Worm (Caenorhabditis elegans) whole organism, L2 larva: Measurements from ENCODE around the gene nas-16.

Source experiments
- blmp-1 ChIP-seq: sonication (generic microtip); optimal IDR thresholded peaks from 2 replicates; lab custom pipeline; 2017; ENCODE audit warnings: missing genetic modification characterization, mild to moderate bottlenecking, missing compliant biosample characterization, antibody characterized with exemption, moderate library complexity; ENCODE audit not compliant: insufficient read depth
- egl-27 ChIP-seq: sonication (generic microtip); optimal IDR thresholded peaks from 3 replicates; lab custom pipeline; 2017; ENCODE audit warnings: missing biosample characterization, missing genetic modification reagents, missing genetic modification characterization
- lin-39 ChIP-seq: fragments of 150-350 bp; optimal IDR thresholded peaks from 2 replicates; lab custom pipeline; 2014; ENCODE audit warnings: missing biosample characterization, missing genetic modification reagents, missing genetic modification characterization
- lsy-2 ChIP-seq, 2 experiments: fragments of 150-350 bp in 1 of 2; sonication (generic microtip) in 1 of 2; optimal IDR thresholded peaks; 2 replicates each; lab custom pipeline; 2014 to 2017; ENCODE audit warnings: missing biosample characterization in 2 of 2, missing genetic modification characterization in 2 of 2
- mab-5 ChIP-seq: fragments of 150-350 bp; optimal IDR thresholded peaks from 2 replicates; lab custom pipeline; 2014; ENCODE audit warnings: missing biosample characterization, missing genetic modification characterization
- mbf-1 ChIP-seq: sonication (generic microtip); optimal IDR thresholded peaks from 2 replicates; lab custom pipeline; 2017; ENCODE audit warnings: missing biosample characterization, missing genetic modification characterization
- mdl-1 ChIP-seq, 2 experiments: fragments of 150-350 bp in 1 of 2; sonication (generic microtip) in 1 of 2; optimal IDR thresholded peaks; 2 replicates each; lab custom pipeline; 2017; ENCODE audit warnings: missing biosample characterization in 2 of 2, missing genetic modification characterization in 2 of 2
- nhr-129 ChIP-seq: fragments of 150-350 bp; optimal IDR thresholded peaks from 2 replicates; lab custom pipeline; 2014; ENCODE audit warnings: missing biosample characterization, missing genetic modification characterization
- nhr-25 ChIP-seq: fragments of 150-350 bp; sonication (generic microtip); optimal IDR thresholded peaks from 3 replicates; lab custom pipeline; 2014; ENCODE audit warnings: missing biosample characterization, missing genetic modification characterization
- snpc-4 ChIP-seq: fragments of 150-350 bp; optimal IDR thresholded peaks from 2 replicates; lab custom pipeline; 2014; ENCODE audit warnings: missing biosample characterization, missing genetic modification characterization
- unc-62 ChIP-seq: fragments of 150-350 bp; optimal IDR thresholded peaks from 2 replicates; lab custom pipeline; 2014; ENCODE audit warnings: missing biosample characterization, missing genetic modification reagents, missing genetic modification characterization

ce11 chrV:11407251-11407650, 15.1 kb downstream of the nas-16 start, which contains the start of gene K03B8.6:
- TF ChIP-seq mdl-1 (tag; optimal IDR thresholded peaks at IDR 0.05; lab: Kevin White, UChicago): no peak
- no peak for TF ChIP-seq mbf-1 (tag; lab: Kevin White, UChicago)
- no peak for TF ChIP-seq snpc-4 (tag; lab: Kevin White, UChicago)
- no peak for TF ChIP-seq egl-27 (tag; lab: Kevin White, UChicago)
- no peak for TF ChIP-seq blmp-1
- no peak for TF ChIP-seq lsy-2 (tag; optimal IDR thresholded peaks at IDR 0.05; lab: Kevin White, UChicago)
- TF ChIP-seq nhr-129 (tag; lab: Kevin White, UChicago): no peak
- TF ChIP-seq lin-39: no peak
- TF ChIP-seq mab-5: no peak
- no peak for TF ChIP-seq nhr-25 (tag; lab: Kevin White, UChicago)
- no peak for TF ChIP-seq unc-62 (GFP tag; lab: Kevin White, UChicago)
